Fruit fly (Drosophila melanogaster) ovary, adult (tissue): ENCODE measurements around the gene beat-Vb.

Source experiments
- CG17801 ChIP-seq: fragments of 200-800 bp; optimal IDR thresholded peaks from 2 replicates; lab custom pipeline; 2019; ENCODE audit warnings: missing biosample characterization, mild to moderate bottlenecking, missing genetic modification characterization, moderate library complexity; ENCODE audit not compliant: partially characterized antibody

beat-Vb gene

DNA sequence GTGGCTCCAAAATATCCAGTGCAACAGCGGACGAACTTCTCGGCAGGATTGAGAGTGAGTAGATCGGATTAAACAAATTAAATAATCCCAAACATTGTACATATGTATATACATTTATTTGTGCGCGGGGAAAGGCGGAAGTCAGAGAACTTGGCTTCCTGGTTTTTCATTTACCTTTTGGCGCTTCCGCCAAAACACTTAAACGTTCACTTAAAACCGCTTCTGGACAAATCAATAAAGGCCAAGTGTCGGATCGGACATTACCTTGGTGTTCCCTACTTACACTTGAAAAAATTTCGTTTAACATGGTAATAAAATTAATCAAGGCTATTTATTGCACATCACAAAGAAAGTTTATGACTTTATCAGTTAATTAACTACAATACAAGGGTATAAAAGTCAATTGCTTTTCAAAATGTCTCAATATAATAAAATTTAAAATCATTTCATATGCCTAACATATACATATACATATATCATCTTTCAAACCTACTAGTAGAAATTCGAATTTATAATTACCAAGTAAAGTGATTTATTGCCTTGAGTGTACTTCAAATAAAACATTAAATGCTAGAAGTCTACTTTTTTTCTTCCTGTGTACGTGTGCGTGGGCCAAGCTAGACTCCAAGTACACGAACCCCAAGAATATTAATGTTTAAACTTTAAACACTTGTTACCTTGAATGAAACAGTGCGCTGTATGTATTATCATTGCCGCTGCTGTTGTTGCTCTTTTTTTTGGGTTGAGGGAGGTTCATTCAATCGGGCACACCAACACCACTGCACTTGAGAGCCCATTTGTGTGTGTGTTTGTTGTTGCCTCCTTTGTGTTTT is 65.7 kb downstream of the beat-Vb start:
- peak; percentile 72 for TF ChIP-seq CG17801 (GFP tag; lab: Kevin White, UChicago)

DNA sequence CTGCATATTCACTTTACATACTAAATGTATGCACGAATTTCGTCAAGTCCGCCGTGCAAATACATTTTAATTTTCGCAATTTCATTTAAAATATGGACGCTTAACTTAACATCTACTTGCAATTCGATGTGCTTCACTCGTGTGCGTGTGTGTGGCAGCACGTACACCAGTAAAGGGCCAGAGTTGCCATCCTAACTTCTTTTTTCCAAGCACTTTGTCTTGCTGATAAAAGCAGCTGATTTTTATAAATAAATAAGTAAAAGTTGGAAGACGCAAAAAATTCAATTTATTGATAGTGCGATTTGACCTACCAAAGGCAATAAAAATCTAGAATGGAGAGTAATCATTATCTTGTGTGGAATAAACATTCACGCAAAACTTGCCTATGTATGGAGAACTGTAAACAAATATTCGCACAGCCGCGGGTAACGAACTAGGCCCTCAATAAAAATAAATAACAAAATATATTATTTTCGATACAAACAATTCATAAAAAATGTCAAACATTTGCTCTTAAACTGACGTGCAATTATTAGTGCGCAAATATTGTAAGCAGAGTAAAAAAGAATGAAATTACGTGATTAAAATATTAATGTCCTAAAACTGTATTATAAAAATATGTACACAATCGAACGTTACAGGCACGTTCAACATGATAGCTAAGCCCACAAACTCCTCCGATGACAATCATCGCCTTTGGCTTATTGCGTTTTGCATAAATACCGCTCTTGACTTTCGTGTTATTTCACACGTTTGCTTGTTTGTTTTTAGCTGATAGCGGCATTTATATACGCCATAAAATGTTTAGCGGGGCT is 66.5 kb downstream of the beat-Vb start:
- TF ChIP-seq CG17801 (GFP tag; lab: Kevin White, UChicago) = peak; percentile 54

DNA sequence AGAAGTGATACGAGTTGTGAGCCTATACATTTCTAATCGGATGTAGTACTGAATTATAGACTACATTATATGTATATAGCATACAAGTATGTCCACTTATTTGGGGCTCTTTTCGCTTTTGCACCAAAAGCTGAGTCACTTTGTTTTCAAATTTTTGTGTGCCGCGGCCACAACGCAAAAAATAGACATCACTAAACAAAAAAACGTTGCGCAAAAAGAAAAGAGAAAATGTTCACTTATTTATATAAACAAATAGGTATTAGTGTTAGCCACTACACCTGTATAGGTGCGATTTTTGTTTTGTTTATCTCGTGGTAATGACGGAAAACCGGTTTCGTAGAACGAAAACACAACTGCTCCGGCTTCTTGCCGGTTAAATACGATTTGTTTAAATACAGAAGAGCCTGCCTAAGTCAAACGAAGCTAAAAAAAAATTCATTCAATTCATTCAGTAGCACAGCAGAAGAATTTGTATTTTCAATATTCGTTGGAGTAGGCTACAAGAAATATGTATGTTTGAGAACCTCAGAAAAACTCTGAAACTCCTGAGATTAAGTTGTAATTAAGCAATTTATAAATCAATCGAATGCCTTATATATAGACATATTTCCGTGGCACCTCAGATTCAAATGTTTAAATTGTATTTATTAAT is 67.3 kb downstream of the beat-Vb start:
- TF ChIP-seq CG17801 (GFP tag; lab: Kevin White, UChicago) = no peak
